Worm (Caenorhabditis elegans): ENCODE results near the gene Y43F8B.22.

Gene Y43F8B.22

DNA sequence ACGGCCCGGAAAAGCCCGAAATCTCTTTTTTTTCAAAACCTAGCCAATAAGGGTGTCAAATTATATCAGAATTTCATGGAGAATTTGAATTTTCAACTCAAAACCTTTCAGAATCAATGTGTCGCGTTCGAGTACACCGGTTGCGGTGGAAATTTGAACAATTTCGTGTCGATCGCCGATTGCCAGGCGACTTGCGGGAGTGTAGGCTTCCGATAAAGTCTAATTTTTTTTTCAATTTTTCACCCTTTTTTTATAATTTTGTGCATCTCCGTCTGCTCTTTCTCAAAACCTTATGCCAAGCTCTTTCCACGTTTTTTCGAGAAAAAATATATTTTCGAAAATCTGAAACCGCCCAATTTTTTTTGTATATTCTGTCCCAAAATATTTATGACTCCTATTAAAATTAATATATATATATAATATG lies 36.9 kb downstream of the Y43F8B.22 start (continued):
- TF ChIP-seq madf-10 (tag; optimal IDR thresholded peaks at IDR 0.05) (no peak), B0261.1 (tag; optimal IDR thresholded peaks at IDR 0.05) (no peak), F57A8.1 (GFP tag; optimal IDR thresholded peaks at IDR 0.05) (peak; percentile 8), madf-3 (GFP tag; IDR thresholded peaks at IDR 0.05) (0 out of 2 replicates have a peak, but pooled peaks have one; percentile 29), dpff-1 (tag; optimal IDR thresholded peaks at IDR 0.05) (peak; percentile 5), lin-54 (GFP tag; optimal IDR thresholded peaks at IDR 0.05) (peak; percentile 33), nfya-1 (tag; optimal IDR thresholded peaks at IDR 0.05; ENCODE audit: borderline replicate concordance, insufficient read depth) (no peak), zim-3 (tag; optimal IDR thresholded peaks at IDR 0.05) (peak; percentile 90), madf-6 (GFP tag; IDR thresholded peaks at IDR 0.05) (peak; percentile 58), F22D6.2 (tag; optimal IDR thresholded peaks at IDR 0.05) (no peak), Y67H2A.10 (GFP tag; conservative IDR thresholded peaks at IDR 0.05) (no peak), B0336.3 (GFP tag; IDR thresholded peaks at IDR 0.05) (peak; percentile 55; the same call in 1 of the 2 replicates), zfh-2 (GFP tag; conservative IDR thresholded peaks at IDR 0.05) (no peak), dox-1 (GFP tag; IDR thresholded peaks at IDR 0.05) (peak; percentile 37; the same call in 1 of the 2 replicates), aptf-3 (GFP tag; IDR thresholded peaks at IDR 0.05) (0 out of 2 replicates have a peak, but pooled peaks have one; percentile 67), hmg-1.2 (GFP tag; IDR thresholded peaks at IDR 0.05) (peak; percentile 28; the same call in 1 of the 2 replicates), attf-6 (GFP tag; IDR thresholded peaks at IDR 0.05) (no peak), pbrm-1 (GFP tag; IDR thresholded peaks at IDR 0.05) (0 out of 2 replicates have a peak, but pooled peaks have one; percentile 24), Y53G8AR.9 (GFP tag; conservative IDR thresholded peaks at IDR 0.05) (0 out of 2 replicates have a peak, but pooled peaks have one; percentile 61), F10E7.11 (tag; optimal IDR thresholded peaks at IDR 0.05) (peak; percentile 27), ceh-100 (GFP tag; IDR thresholded peaks at IDR 0.05) (peak; percentile 36), Y79H2A.3 (GFP tag; conservative IDR thresholded peaks at IDR 0.05) (no peak), snpc-3.4 (tag; optimal IDR thresholded peaks at IDR 0.05) (no peak), hlh-26 (GFP tag; conservative IDR thresholded peaks at IDR 0.05) (no peak), nfyb-1 (GFP tag; IDR thresholded peaks at IDR 0.05) (peak; percentile 78), chd-7 (tag; optimal IDR thresholded peaks at IDR 0.05) (peak; percentile 43), xnd-1 (tag; optimal IDR thresholded peaks at IDR 0.05) (no peak), let-607 (tag; optimal IDR thresholded peaks at IDR 0.05) (peak in 1 of 2 experiments; percentile 1), Y95B8A.8 (GFP tag; IDR thresholded peaks at IDR 0.05) (no peak), repo-1 (tag; optimal IDR thresholded peaks at IDR 0.05) (peak; percentile 75), athp-1 (tag; optimal IDR thresholded peaks at IDR 0.05) (peak; percentile 13), tlf-1 (GFP tag; optimal IDR thresholded peaks at IDR 0.05) (no peak), lin-40 (tag; optimal IDR thresholded peaks at IDR 0.05) (peak; percentile 65), nhr-27 (tag; optimal IDR thresholded peaks at IDR 0.05) (no peak)

DNA sequence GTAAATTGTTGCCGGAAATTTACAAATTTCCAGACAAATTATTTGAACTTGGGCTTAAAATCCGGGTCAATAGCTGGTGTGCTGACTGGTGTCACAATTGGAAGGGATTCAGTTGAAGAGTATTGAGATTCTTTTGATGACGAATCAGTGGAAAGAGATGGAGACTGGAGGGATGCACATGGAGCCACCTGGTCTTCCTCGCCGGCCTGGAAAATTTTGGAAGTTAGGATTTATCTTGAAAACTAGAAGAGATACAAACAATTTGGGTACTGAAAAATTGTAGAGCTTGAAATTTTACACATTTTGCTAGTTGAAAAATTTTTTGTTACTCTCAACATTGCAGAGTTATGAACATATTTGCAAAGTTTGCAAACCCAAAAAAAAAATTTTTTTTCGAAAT lies 37.5 kb downstream of the Y43F8B.22 start:
- TF ChIP-seq ceh-27 (GFP tag; optimal IDR thresholded peaks at IDR 0.05) (no peak), D2030.7 (GFP tag; IDR thresholded peaks at IDR 0.05) (no peak), F23B12.7 (tag; optimal IDR thresholded peaks at IDR 0.05; ENCODE audit: insufficient read depth) (no peak), bed-1 (GFP tag; IDR thresholded peaks at IDR 0.05) (0 out of 2 replicates have a peak, but pooled peaks have one; percentile 55), ztf-18 (tag; optimal IDR thresholded peaks at IDR 0.05) (no peak), dox-1 (GFP tag; IDR thresholded peaks at IDR 0.05) (peak; percentile 40), mes-4 (tag; optimal IDR thresholded peaks at IDR 0.05) (no peak), madf-6 (GFP tag; IDR thresholded peaks at IDR 0.05) (peak; percentile 56; the same call in 1 of the 2 replicates), egl-44 (GFP tag; IDR thresholded peaks at IDR 0.05) (no peak), tbp1 (GFP tag; optimal IDR thresholded peaks at IDR 0.05) (no peak), lag-1 (GFP tag; IDR thresholded peaks at IDR 0.05) (no peak), aptf-2 (GFP tag; conservative IDR thresholded peaks at IDR 0.05) (no peak), pha-4 (tag; optimal IDR thresholded peaks at IDR 0.05) (no peak), Y53G8AR.9 (GFP tag; conservative IDR thresholded peaks at IDR 0.05) (0 out of 2 replicates have a peak, but pooled peaks have one; percentile 9), ztf-25 (GFP tag; IDR thresholded peaks at IDR 0.05) (0 out of 2 replicates have a peak, but pooled peaks have one; percentile 51), Y95B8A.8 (GFP tag; IDR thresholded peaks at IDR 0.05) (no peak), hsf-1 (GFP tag; IDR thresholded peaks at IDR 0.05) (0 out of 2 replicates have a peak, but pooled peaks have one; percentile 11), lin-54 (GFP tag; optimal IDR thresholded peaks at IDR 0.05) (peak; percentile 4), ceh-91 (GFP tag; IDR thresholded peaks at IDR 0.05) (no peak), zim-3 (tag; optimal IDR thresholded peaks at IDR 0.05) (peak; percentile 76)

All from whole organism, young adult.